Fruit fly (Drosophila melanogaster) whole organism, pupa: ENCODE data around the gene kirre.

ENCODE experiments used
- CG13204 ChIP-seq: fragments of 200-800 bp; sonication (Bioruptor generic); optimal IDR thresholded peaks from 2 replicates; lab custom pipeline; 2018; ENCODE audit warnings: missing biosample characterization, mild to moderate bottlenecking, missing genetic modification characterization, moderate library complexity
- CG34367 ChIP-seq: fragments of 200-800 bp; sonication (Bioruptor generic); optimal IDR thresholded peaks from 2 replicates; lab custom pipeline; 2018; ENCODE audit warnings: missing biosample characterization, mild to moderate bottlenecking, missing genetic modification characterization
- EcR ChIP-seq: fragments of 200-800 bp; sonication (Bioruptor generic); optimal IDR thresholded peaks from 3 replicates; lab custom pipeline; 2019; ENCODE audit warnings: missing biosample characterization, missing genetic modification characterization, mild to moderate bottlenecking, moderate library complexity, missing genetic modification reagents

DNA sequence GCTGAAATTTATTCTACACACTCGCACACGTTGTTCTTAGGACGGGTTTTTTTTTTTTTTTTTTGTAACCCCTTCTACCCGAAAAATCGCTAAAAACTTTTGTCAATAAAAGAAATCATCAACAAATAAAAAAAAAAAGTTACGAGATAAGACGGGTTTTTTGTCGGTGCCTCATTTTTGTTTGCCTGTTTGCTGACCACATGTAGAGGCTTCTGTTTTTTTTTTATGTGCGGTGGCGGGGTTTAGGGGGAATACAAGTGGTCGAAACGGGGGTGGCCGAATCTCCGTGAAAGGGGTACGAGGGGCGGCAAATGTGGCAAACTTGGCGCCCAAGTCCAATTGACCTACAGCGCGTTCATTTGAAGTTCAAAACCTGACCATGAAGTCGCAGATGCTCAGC lies 178.4 kb downstream of the kirre start:
- TF ChIP-seq EcR (GFP tag; lab: Kevin White, UChicago): no peak
- no peak for TF ChIP-seq CG13204 (GFP tag; lab: Kevin White, UChicago)
- no peak for TF ChIP-seq CG34367 (tag; lab: Kevin White, UChicago)
